Worm (Caenorhabditis elegans) whole organism, L1 larva: ENCODE results near the gene C14E2.5.

Experiments
- C34B4.2 ChIP-seq: sonication (generic microtip); optimal IDR thresholded peaks from 2 replicates; lab custom pipeline; 2017; ENCODE audit warnings: mild to moderate bottlenecking, missing genetic modification characterization, missing compliant biosample characterization
- ama-1 ChIP-seq: fragments of 150-350 bp; optimal IDR thresholded peaks from 2 replicates; lab custom pipeline; 2014
- fos-1 ChIP-seq: fragments of 150-350 bp; optimal IDR thresholded peaks from 2 replicates; lab custom pipeline; 2014; ENCODE audit warnings: missing biosample characterization, missing genetic modification characterization
- lsy-2 ChIP-seq, 2 experiments: fragments of 150-350 bp; optimal IDR thresholded peaks; 2 replicates each; lab custom pipeline; 2014; ENCODE audit warnings: missing biosample characterization in 2 of 2, missing genetic modification characterization in 2 of 2
- mdl-1 ChIP-seq, 2 experiments: fragments of 150-350 bp; optimal IDR thresholded peaks; 2 replicates each; lab custom pipeline; 2014 to 2017; ENCODE audit warnings: missing biosample characterization in 2 of 2, missing genetic modification characterization in 2 of 2, inconsistent platforms in 1 of 2
- nhr-76 ChIP-seq: sonication (generic microtip); optimal IDR thresholded peaks from 2 replicates; lab custom pipeline; 2017; ENCODE audit warnings: missing biosample characterization, missing genetic modification characterization
- rnt-1 ChIP-seq: sonication (generic microtip); optimal IDR thresholded peaks from 2 replicates; lab custom pipeline; 2016; ENCODE audit warnings: mild to moderate bottlenecking, missing genetic modification characterization, moderate library complexity, missing compliant biosample characterization
- unc-62 ChIP-seq: fragments of 150-350 bp; optimal IDR thresholded peaks from 2 replicates; lab custom pipeline; 2014; ENCODE audit warnings: missing biosample characterization, missing genetic modification reagents, missing genetic modification characterization

DNA sequence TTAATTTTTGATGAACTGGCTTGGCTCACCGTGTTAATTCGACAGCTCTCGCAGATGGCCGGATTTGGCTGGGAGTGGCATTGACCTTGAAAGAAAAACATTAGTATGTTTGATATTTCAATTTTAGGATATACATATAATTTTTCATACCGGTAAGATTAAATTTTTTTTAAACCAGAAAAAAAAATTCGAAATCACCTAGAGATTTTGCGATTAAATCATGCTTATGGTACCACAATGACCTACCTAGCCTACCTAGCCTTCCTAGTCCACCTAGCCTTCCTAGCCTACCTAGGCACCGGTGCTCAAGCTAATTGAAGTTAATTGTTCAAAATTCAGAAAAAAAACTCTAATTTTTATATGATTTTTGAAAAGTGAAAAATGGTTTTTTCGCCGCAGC, 13.7 kb downstream of the C14E2.5 start, which contains the start of gene C14E2.3:
- TF ChIP-seq ama-1 (lab: Kevin White, UChicago) (no peak), lsy-2 (tag; optimal IDR thresholded peaks at IDR 0.05; lab: Kevin White, UChicago) (no peak), mdl-1 (tag; optimal IDR thresholded peaks at IDR 0.05; lab: Kevin White, UChicago) (no peak), nhr-76 (tag; lab: Kevin White, UChicago) (no peak), unc-62 (GFP tag; lab: Kevin White, UChicago) (no peak), fos-1 (tag; lab: Kevin White, UChicago) (no peak), rnt-1 (no peak), C34B4.2 (tag; lab: Kevin White, UChicago) (no peak)
